Fruit fly (Drosophila melanogaster): ENCODE measurements around the gene bnb.

The bnb gene

DNA sequence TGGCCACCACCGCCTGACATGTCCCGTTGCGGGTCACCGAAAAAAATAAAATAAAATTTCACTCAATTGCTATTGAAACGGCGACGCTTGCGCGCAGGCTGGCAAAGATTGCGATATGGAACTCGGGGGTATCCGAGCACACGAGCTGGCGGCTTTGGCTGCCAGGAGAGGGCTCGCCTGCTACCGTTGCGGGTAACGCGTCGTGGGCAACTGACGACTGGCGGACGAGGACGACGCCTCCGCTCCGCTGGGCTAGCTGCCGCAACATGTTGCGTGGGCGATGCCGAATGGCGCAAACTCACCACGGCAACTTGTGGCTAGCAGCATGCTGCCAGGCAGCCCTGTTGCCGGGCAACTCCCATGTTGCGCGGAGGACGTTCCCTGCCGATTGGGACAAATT lies 23.7 kb downstream of the bnb start, which contains the start of gene CCKLR-17D3:
Gene CCKLR-17D3 (minus strand): TSS at position 211 of the 400 bp plus-strand sequence.
- no peak for TF ChIP-seq CG17801 (GFP tag; optimal IDR thresholded peaks at IDR 0.05; ENCODE audit: partially characterized antibody)

DNA sequence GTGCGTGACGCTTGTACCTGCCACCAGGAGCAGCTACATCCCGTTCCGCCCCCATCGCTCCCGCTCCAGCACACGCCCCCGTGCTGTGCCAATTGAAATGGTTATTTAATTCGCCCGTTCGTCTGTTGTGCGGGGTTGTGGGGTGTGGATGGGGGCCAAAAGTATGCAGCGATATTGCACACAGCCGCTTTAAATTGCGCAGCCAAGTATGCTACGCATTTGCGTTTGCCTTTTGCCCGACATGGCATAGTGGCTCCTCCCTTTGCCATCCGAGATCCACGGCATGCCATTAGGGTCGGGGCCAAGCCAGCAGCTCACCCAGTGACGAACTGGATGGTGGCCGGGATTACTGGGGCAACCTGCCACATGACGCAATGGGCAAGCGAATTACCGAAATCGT lies 25.5 kb downstream of the bnb start:
- TF ChIP-seq CG17801 (GFP tag; optimal IDR thresholded peaks at IDR 0.05; ENCODE audit: partially characterized antibody), result no peak

DNA sequence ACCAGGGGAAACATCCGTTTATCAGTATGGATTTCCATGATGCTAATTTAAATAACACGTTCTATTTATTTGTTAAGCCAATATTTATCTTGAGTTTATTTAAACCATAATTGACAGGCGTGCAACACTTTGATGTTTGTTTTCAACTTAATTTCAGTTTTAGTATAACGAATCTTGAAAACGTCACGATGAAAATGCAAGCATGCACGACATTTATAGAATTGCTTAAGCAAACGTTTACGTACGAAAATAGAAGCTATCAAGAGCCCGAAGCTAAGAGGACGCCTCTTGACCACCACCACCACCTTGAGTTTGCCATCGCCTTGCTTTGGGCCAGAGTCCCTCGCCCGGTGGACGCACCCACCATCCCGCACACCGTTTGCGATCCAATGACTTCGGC lies 26.1 kb downstream of the bnb start:
- no peak for TF ChIP-seq CG17801 (GFP tag; optimal IDR thresholded peaks at IDR 0.05; ENCODE audit: partially characterized antibody)

DNA sequence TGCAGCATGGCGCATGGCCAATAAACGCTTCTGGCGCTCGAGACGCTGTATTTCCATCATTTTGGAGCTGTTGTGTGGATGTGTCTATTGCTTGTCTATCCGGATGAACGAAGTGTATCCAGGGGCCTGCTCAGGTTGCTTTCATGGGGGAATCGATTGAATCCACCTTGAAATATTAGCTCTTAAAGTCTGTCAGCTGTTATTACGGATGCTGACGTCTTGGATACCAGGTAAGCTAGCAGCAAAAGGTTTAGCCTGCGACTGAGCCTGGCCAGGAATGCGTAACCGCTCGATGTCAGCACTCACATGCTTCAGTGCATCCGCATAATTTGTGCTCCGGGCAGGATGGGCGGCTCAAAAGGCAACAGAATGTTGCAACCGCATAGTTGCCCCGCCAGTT lies 49.3 kb downstream of the bnb start, which contains the start of gene CG12609:
Gene CG12609 (minus strand): TSS at position 101 of the 400 bp plus-strand sequence.
- no peak for TF ChIP-seq CG17801 (GFP tag; optimal IDR thresholded peaks at IDR 0.05; ENCODE audit: partially characterized antibody)

Data from ovary, adult (tissue).